Fruit fly (Drosophila melanogaster) whole organism, embryonic: Measurements from ENCODE around the gene CG13894.

Source experiments
- ATbp ChIP-seq: fragments of 200-800 bp; sonication (Bioruptor generic); optimal IDR thresholded peaks from 2 replicates; lab custom pipeline; 2017; ENCODE audit warnings: missing biosample characterization, mild to moderate bottlenecking, missing genetic modification characterization, missing genetic modification reagents
- Atf-2 ChIP-seq: fragments of 200-800 bp; sonication (Bioruptor generic); optimal IDR thresholded peaks from 2 replicates; lab custom pipeline; 2016; ENCODE audit warnings: missing biosample characterization, missing genetic modification characterization
- Awh ChIP-seq: fragments of 200-800 bp; sonication (Bioruptor generic); IDR thresholded peaks from 2 replicates; pipeline ENCODE4, ENCODE4 v1.3.6; 2022; ENCODE audit warnings: missing biosample characterization, missing genetic modification characterization
- B-H2 ChIP-seq: fragments of 200-800 bp; sonication (Bioruptor generic); optimal IDR thresholded peaks from 2 replicates; lab custom pipeline; 2018; ENCODE audit warnings: missing biosample characterization, mild to moderate bottlenecking, missing genetic modification characterization
- CG10274 ChIP-seq: fragments of 200-800 bp; sonication (Bioruptor generic); optimal IDR thresholded peaks from 3 replicates; lab custom pipeline; 2017; ENCODE audit warnings: missing biosample characterization, mild to moderate bottlenecking, missing genetic modification characterization
- CG11085 ChIP-seq: fragments of 200-800 bp; sonication (Bioruptor generic); IDR thresholded peaks from 2 replicates; pipeline ENCODE4 v1.3.6; 2022; ENCODE audit warnings: missing biosample characterization, missing genetic modification characterization
- CG11247 ChIP-seq: fragments of 200-800 bp; sonication (Bioruptor generic); IDR thresholded peaks from 2 replicates; pipeline ENCODE4 v1.3.6; 2022; ENCODE audit warnings: missing biosample characterization, missing genetic modification characterization
- CG12155 ChIP-seq: fragments of 200-800 bp; sonication (Bioruptor generic); optimal IDR thresholded peaks from 3 replicates; lab custom pipeline; 2016; ENCODE audit warnings: missing biosample characterization, missing genetic modification characterization
- CG14860 ChIP-seq: fragments of 200-800 bp; sonication (Bioruptor generic); IDR thresholded peaks from 3 replicates; pipeline ENCODE4 v1.3.6; 2022; ENCODE audit warnings: missing biosample characterization, missing genetic modification characterization; ENCODE audit not compliant: partially characterized antibody
- CG16813 ChIP-seq: fragments of 200-800 bp; sonication (Bioruptor generic); IDR thresholded peaks from 3 replicates; pipeline ENCODE4 v1.3.6; 2022; ENCODE audit warnings: missing biosample characterization, missing genetic modification characterization; ENCODE audit not compliant: partially characterized antibody
- CG17359 ChIP-seq: fragments of 200-800 bp; sonication (Bioruptor generic); optimal IDR thresholded peaks from 3 replicates; lab custom pipeline; 2018; ENCODE audit warnings: missing biosample characterization, mild to moderate bottlenecking, missing genetic modification characterization, moderate library complexity
- CG17385 ChIP-seq: fragments of 200-800 bp; sonication (Bioruptor generic); optimal IDR thresholded peaks from 3 replicates; lab custom pipeline; 2018; ENCODE audit warnings: missing biosample characterization, mild to moderate bottlenecking, missing genetic modification characterization
- CG18262 ChIP-seq: fragments of 200-800 bp; optimal IDR thresholded peaks from 3 replicates; lab custom pipeline; 2019; ENCODE audit warnings: missing biosample characterization, mild to moderate bottlenecking, missing genetic modification characterization, moderate library complexity
- CG2875 ChIP-seq: fragments of 200-800 bp; sonication (Bioruptor generic); optimal IDR thresholded peaks from 2 replicates; lab custom pipeline; 2017; ENCODE audit warnings: missing biosample characterization, mild to moderate bottlenecking, missing genetic modification characterization, missing genetic modification reagents
- CG30020 ChIP-seq: fragments of 200-800 bp; optimal IDR thresholded peaks from 2 replicates; lab custom pipeline; 2019; ENCODE audit warnings: missing biosample characterization, mild to moderate bottlenecking, missing genetic modification characterization, moderate library complexity
- CG31441 ChIP-seq: fragments of 200-800 bp; sonication (Bioruptor generic); IDR thresholded peaks from 2 replicates; pipeline ENCODE4 v1.3.6; 2022; ENCODE audit warnings: missing biosample characterization, missing genetic modification characterization
- CG32532 ChIP-seq: fragments of 200-800 bp; sonication (Bioruptor generic); IDR thresholded peaks from 2 replicates; pipeline ENCODE4 v1.3.6; 2022; ENCODE audit warnings: missing biosample characterization, missing genetic modification characterization
- CG3407 ChIP-seq: fragments of 200-800 bp; sonication (Bioruptor generic); optimal IDR thresholded peaks from 2 replicates; lab custom pipeline; 2018; ENCODE audit warnings: missing biosample characterization, mild to moderate bottlenecking, missing genetic modification characterization
- CG3847 ChIP-seq: fragments of 200-800 bp; sonication (Bioruptor generic); IDR thresholded peaks from 2 replicates; pipeline ENCODE4 v1.3.6; 2022; ENCODE audit warnings: missing biosample characterization, missing genetic modification characterization
- CG7271 ChIP-seq: fragments of 200-800 bp; sonication (Bioruptor generic); optimal IDR thresholded peaks from 2 replicates; lab custom pipeline; 2018; ENCODE audit warnings: missing biosample characterization, mild to moderate bottlenecking, missing genetic modification characterization, moderate library complexity
- CG7357 ChIP-seq: fragments of 200-800 bp; sonication (Bioruptor generic); IDR thresholded peaks from 3 replicates; pipeline ENCODE4 v1.3.6; 2022; ENCODE audit warnings: missing biosample characterization, missing genetic modification characterization
- Dp ChIP-seq: fragments of 200-800 bp; sonication (Bioruptor generic); optimal IDR thresholded peaks from 2 replicates; lab custom pipeline; 2018; ENCODE audit warnings: missing biosample characterization, mild to moderate bottlenecking, missing genetic modification characterization, moderate library complexity
- Ets65A ChIP-seq: fragments of 200-800 bp; sonication (Bioruptor generic); peaks from one replicate; lab custom pipeline; 2016; ENCODE audit warnings: missing biosample characterization, missing genetic modification characterization
- Ets97D ChIP-seq: fragments of 200-800 bp; sonication (Bioruptor generic); optimal IDR thresholded peaks from 3 replicates; lab custom pipeline; 2016; ENCODE audit warnings: missing biosample characterization, missing genetic modification characterization
- Fer2 ChIP-seq: fragments of 200-800 bp; sonication (Bioruptor generic); optimal IDR thresholded peaks from 2 replicates; lab custom pipeline; 2018; ENCODE audit warnings: missing biosample characterization, mild to moderate bottlenecking, missing genetic modification characterization, moderate library complexity
- Neu2 ChIP-seq: fragments of 200-800 bp; sonication (Bioruptor generic); optimal IDR thresholded peaks from 3 replicates; lab custom pipeline; 2016; ENCODE audit warnings: missing biosample characterization, missing genetic modification characterization, borderline replicate concordance
- Ssrp ChIP-seq: fragments of 200-800 bp; sonication (Bioruptor generic); optimal IDR thresholded peaks from 2 replicates; lab custom pipeline; 2018; ENCODE audit warnings: missing biosample characterization, mild to moderate bottlenecking, missing genetic modification characterization, moderate library complexity
- Taf1 ChIP-seq: fragments of 200-800 bp; sonication (Bioruptor generic); IDR thresholded peaks from 2 replicates; pipeline ENCODE4 v1.3.6; 2022; ENCODE audit warnings: missing biosample characterization, missing genetic modification characterization
- Usf ChIP-seq: fragments of 200-800 bp; sonication (Bioruptor generic); optimal IDR thresholded peaks from 2 replicates; lab custom pipeline; 2017; ENCODE audit warnings: missing genotype, missing biosample characterization, missing genetic modification characterization
- al ChIP-seq: fragments of 200-800 bp; sonication (Bioruptor generic); IDR thresholded peaks from 2 replicates; pipeline ENCODE4 v1.3.6; 2022; ENCODE audit warnings: missing biosample characterization, missing genetic modification characterization
- ase ChIP-seq: fragments of 200-800 bp; sonication (Bioruptor generic); IDR thresholded peaks from 3 replicates; pipeline ENCODE4 v1.3.6; 2022; ENCODE audit warnings: missing biosample characterization, missing genetic modification characterization
- dan ChIP-seq: fragments of 200-800 bp; sonication (Bioruptor generic); IDR thresholded peaks from 2 replicates; pipeline ENCODE4 v1.3.6; 2022; ENCODE audit warnings: missing biosample characterization, missing genetic modification characterization
- fru ChIP-seq: fragments of >200 bp; optimal IDR thresholded peaks from 2 replicates; lab custom pipeline; 2017
- lmd ChIP-seq: fragments of 200-800 bp; sonication (Bioruptor generic); IDR thresholded peaks from 2 replicates; pipeline ENCODE4 v1.3.6; 2022; ENCODE audit warnings: missing biosample characterization, missing genetic modification characterization
- lov ChIP-seq, 2 experiments: fragments of 200-800 bp in 1 of 2; fragments of >200 bp in 1 of 2; sonication (Bioruptor generic) in 1 of 2; IDR thresholded peaks in 1 of 2; optimal IDR thresholded peaks in 1 of 2; 2 replicates in 1 of 2; 3 replicates in 1 of 2; pipeline versions ENCODE4 v1.3.6 to Lab custom; 2017 to 2022; ENCODE audit warnings: missing biosample characterization in 1 of 2, missing genetic modification characterization in 1 of 2
- luna ChIP-seq: fragments of 200-800 bp; sonication (Bioruptor generic); optimal IDR thresholded peaks from 2 replicates; lab custom pipeline; 2016; ENCODE audit warnings: missing biosample characterization, missing genetic modification characterization
- nau ChIP-seq: fragments of 200-800 bp; sonication (Bioruptor generic); optimal IDR thresholded peaks from 3 replicates; lab custom pipeline; 2017; ENCODE audit warnings: missing biosample characterization, mild to moderate bottlenecking, missing genetic modification characterization, missing genetic modification reagents
- nerfin-2 ChIP-seq: fragments of 200-800 bp; sonication (Bioruptor generic); IDR thresholded peaks from 2 replicates; pipeline ENCODE4 v1.3.6; 2022; ENCODE audit warnings: missing biosample characterization, missing genetic modification characterization; ENCODE audit not compliant: partially characterized antibody
- nom ChIP-seq: fragments of 200-800 bp; sonication (Bioruptor generic); optimal IDR thresholded peaks from 2 replicates; lab custom pipeline; 2017; ENCODE audit warnings: missing biosample characterization, missing genetic modification characterization, mild to moderate bottlenecking, moderate library complexity, missing genetic modification reagents
- pb ChIP-seq: fragments of 200-800 bp; sonication (Bioruptor generic); optimal IDR thresholded peaks from 3 replicates; lab custom pipeline; 2016; ENCODE audit warnings: missing biosample characterization, missing genetic modification characterization
- pum ChIP-seq: fragments of 200-800 bp; sonication (Bioruptor generic); optimal IDR thresholded peaks from 2 replicates; lab custom pipeline; 2016; ENCODE audit warnings: missing biosample characterization, missing genetic modification characterization
- salm ChIP-seq: fragments of 200-800 bp; sonication (Bioruptor generic); optimal IDR thresholded peaks from 2 replicates; lab custom pipeline; 2018; ENCODE audit warnings: missing biosample characterization, mild to moderate bottlenecking, missing genetic modification characterization
- sc ChIP-seq, 3 experiments: fragments of >200 bp in 2 of 3; fragments of 200-800 bp in 1 of 3; sonication (Bioruptor generic) in 1 of 3; optimal IDR thresholded peaks; 2 replicates in 2 of 3; 3 replicates in 1 of 3; lab custom pipeline; 2017; ENCODE audit warnings: mild to moderate bottlenecking in 1 of 3, missing biosample characterization in 1 of 3, missing genetic modification characterization in 1 of 3, missing genetic modification reagents in 1 of 3
- scrt ChIP-seq: fragments of 200-800 bp; sonication (Bioruptor generic); optimal IDR thresholded peaks from 2 replicates; lab custom pipeline; 2018; ENCODE audit warnings: missing biosample characterization, mild to moderate bottlenecking, missing genetic modification characterization, moderate library complexity
- seq ChIP-seq: fragments of 200-800 bp; sonication (Bioruptor generic); IDR thresholded peaks from 2 replicates; pipeline ENCODE4 v1.3.6; 2022; ENCODE audit warnings: missing biosample characterization, missing genetic modification characterization
- tgo ChIP-seq: fragments of 200-800 bp; sonication (Bioruptor generic); IDR thresholded peaks from 3 replicates; pipeline ENCODE4 v1.3.6; 2022; ENCODE audit warnings: missing biosample characterization, missing genetic modification characterization
- tio ChIP-seq: fragments of 200-800 bp; sonication (Bioruptor generic); optimal IDR thresholded peaks from 2 replicates; lab custom pipeline; 2017; ENCODE audit warnings: missing biosample characterization, missing genetic modification characterization, inconsistent platforms
- wor ChIP-seq: fragments of 200-800 bp; sonication (Bioruptor generic); IDR thresholded peaks from 2 replicates; pipeline ENCODE4 v1.3.6; 2022; ENCODE audit warnings: missing biosample characterization, missing genetic modification characterization
- zen2 ChIP-seq: fragments of 200-800 bp; sonication (Bioruptor generic); IDR thresholded peaks from 3 replicates; pipeline ENCODE4 v1.3.6; 2022; ENCODE audit warnings: missing biosample characterization, missing genetic modification characterization; ENCODE audit not compliant: partially characterized antibody

CG13894 gene

DNA sequence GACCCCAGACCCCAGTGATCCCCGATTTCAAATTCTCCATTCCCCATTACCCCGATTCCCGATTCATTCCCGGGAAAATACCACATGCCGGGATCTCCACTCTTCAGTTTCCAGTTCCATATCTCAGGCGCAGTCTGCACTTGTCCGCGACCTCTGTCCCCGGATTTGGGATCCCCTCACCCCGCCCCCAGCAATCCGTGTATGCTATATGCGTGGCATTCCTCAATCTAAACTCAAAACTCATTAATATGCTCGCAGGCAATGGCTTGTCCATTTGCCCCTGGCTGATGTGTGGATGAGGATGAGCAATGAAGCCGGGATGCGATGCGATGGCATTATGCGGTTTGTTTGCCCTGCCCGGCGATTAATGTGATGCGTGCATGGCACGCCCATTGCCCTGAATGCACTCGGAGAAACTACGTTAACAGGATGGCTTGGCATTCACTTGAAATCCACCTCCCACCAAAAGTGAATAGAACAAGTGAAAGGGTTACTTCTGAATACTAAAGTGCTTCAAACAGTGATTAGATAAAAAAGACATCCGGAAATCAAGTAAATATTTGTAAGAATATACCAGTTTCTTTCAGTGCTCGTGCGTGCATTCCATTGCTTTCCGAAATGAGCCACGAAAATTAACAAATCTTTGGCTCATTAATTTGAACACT lies 26.7 kb upstream of the CG13894 start (continued):
- TF ChIP-seq scrt (GFP tag; lab: Kevin White, UChicago) (no peak), Ets97D (peak; percentile 11), CG17359 (tag; lab: Kevin White, UChicago) (peak; percentile 55), CG7357 (GFP tag; lab: Robert Waterston, UW) (peak; percentile 65; the same call in 1 of the 3 replicates), CG31441 (GFP tag; lab: Robert Waterston, UW) (peak; percentile 85), Fer2 (no peak), pb (GFP tag; lab: Kevin White, UChicago) (peak; percentile 50), Taf1 (GFP tag; lab: Robert Waterston, UW) (no peak), CG3407 (GFP tag; lab: Kevin White, UChicago) (peak; percentile 72), sc (optimal IDR thresholded peaks at IDR 0.05; lab: Kevin White, UChicago) (no peak), sc (GFP tag; optimal IDR thresholded peaks at IDR 0.05; lab: Kevin White, UChicago) (peak; percentile 87), CG11085 (GFP tag; lab: Robert Waterston, UW) (no peak), CG12155 (GFP tag; lab: Kevin White, UChicago) (peak; percentile 66), CG14860 (GFP tag; lab: Robert Waterston, UW) (no peak), CG30020 (tag; lab: Kevin White, UChicago) (peak; percentile 31), dan (GFP tag; lab: Robert Waterston, UW) (peak; percentile 95), ase (peak; percentile 21; the same call in 1 of the 3 replicates), CG3847 (GFP tag; lab: Robert Waterston, UW) (peak; percentile 21; the same call in 1 of the 2 replicates), nau (GFP tag; lab: Kevin White, UChicago) (no peak), pum (GFP tag; lab: Kevin White, UChicago) (peak; percentile 86), CG18262 (tag; lab: Kevin White, UChicago) (peak; percentile 94), nom (no peak), CG2875 (GFP tag; lab: Kevin White, UChicago) (peak; percentile 82), zen2 (GFP tag; lab: Robert Waterston, UW) (no peak), Neu2 (GFP tag; lab: Kevin White, UChicago) (peak; percentile 59), CG7271 (peak; percentile 49), Ets65A (peak; percentile 98), wor (GFP tag; lab: Robert Waterston, UW) (peak; percentile 58; the same call in 1 of the 2 replicates), Usf (GFP tag; lab: Kevin White, UChicago) (peak; percentile 75), CG16813 (GFP tag; lab: Robert Waterston, UW) (no peak), al (GFP tag; lab: Robert Waterston, UW) (no peak), Ssrp (tag; lab: Kevin White, UChicago) (peak; percentile 76), seq (no peak), tgo (GFP tag; lab: Robert Waterston, UW) (peak; percentile 74; the same call in 2 of the 3 replicates), tio (GFP tag; lab: Kevin White, UChicago) (peak; percentile 78), B-H2 (GFP tag; lab: Kevin White, UChicago) (no peak), salm (no peak), ATbp (GFP tag; lab: Kevin White, UChicago) (peak; percentile 55), CG11247 (GFP tag; lab: Robert Waterston, UW) (no peak), lov (optimal IDR thresholded peaks at IDR 0.05; lab: Kevin White, UChicago) (no peak), lov (GFP tag; IDR thresholded peaks at IDR 0.05; lab: Robert Waterston, UW) (peak; percentile 95), luna (GFP tag; lab: Kevin White, UChicago) (no peak), CG17385 (GFP tag; lab: Kevin White, UChicago) (peak; percentile 20), nerfin-2 (GFP tag; lab: Robert Waterston, UW) (no peak), Awh (GFP tag; lab: Robert Waterston, UW) (peak; percentile 54), CG32532 (GFP tag; lab: Robert Waterston, UW) (no peak), CG10274 (no peak), lmd (GFP tag; lab: Robert Waterston, UW) (peak; percentile 34; the same call in 1 of the 2 replicates), Dp (GFP tag; lab: Kevin White, UChicago) (no peak), Atf-2 (GFP tag; lab: Kevin White, UChicago) (peak; percentile 80), fru (lab: Kevin White, UChicago) (no peak)
